Fruit fly (Drosophila melanogaster) whole organism, embryonic: ENCODE results near the gene AcCoAS.

Experiments
- Ada2b ChIP-seq: fragments of 200-800 bp; sonication (Bioruptor generic); IDR thresholded peaks from 2 replicates; pipeline ENCODE4 v1.3.6; 2022; ENCODE audit warnings: missing biosample characterization, missing genetic modification characterization
- Aef1 ChIP-seq: fragments of 200-800 bp; sonication (Bioruptor generic); IDR thresholded peaks from 3 replicates; pipeline ENCODE4 v1.3.6; 2022; ENCODE audit warnings: missing biosample characterization, missing genetic modification characterization
- Atf3 ChIP-seq: fragments of 200-800 bp; sonication (Bioruptor generic); optimal IDR thresholded peaks from 3 replicates; lab custom pipeline; 2016; ENCODE audit warnings: missing biosample characterization, missing genetic modification characterization
- Bteb2 ChIP-seq: fragments of 200-800 bp; sonication (Bioruptor generic); optimal IDR thresholded peaks from 2 replicates; lab custom pipeline; 2016; ENCODE audit warnings: missing biosample characterization, missing genetic modification characterization
- CG10979 ChIP-seq: fragments of 200-800 bp; sonication (Bioruptor generic); optimal IDR thresholded peaks from 2 replicates; lab custom pipeline; 2018; ENCODE audit warnings: missing biosample characterization, mild to moderate bottlenecking, missing genetic modification characterization, moderate library complexity
- CG11504 ChIP-seq: fragments of 200-800 bp; sonication (Bioruptor generic); optimal IDR thresholded peaks from 3 replicates; lab custom pipeline; 2019; ENCODE audit warnings: missing biosample characterization, mild to moderate bottlenecking, missing genetic modification characterization, moderate library complexity
- CG12219 ChIP-seq: fragments of 200-800 bp; sonication (Bioruptor generic); optimal IDR thresholded peaks from 3 replicates; lab custom pipeline; 2018; ENCODE audit warnings: missing biosample characterization, mild to moderate bottlenecking, missing genetic modification characterization
- CG13424 ChIP-seq: fragments of 200-800 bp; sonication (Bioruptor generic); optimal IDR thresholded peaks from 2 replicates; lab custom pipeline; 2019; ENCODE audit warnings: missing biosample characterization, mild to moderate bottlenecking, missing genetic modification characterization, moderate library complexity
- CG14860 ChIP-seq: fragments of 200-800 bp; sonication (Bioruptor generic); IDR thresholded peaks from 3 replicates; pipeline ENCODE4 v1.3.6; 2022; ENCODE audit warnings: missing biosample characterization, missing genetic modification characterization; ENCODE audit not compliant: partially characterized antibody
- CG15601 ChIP-seq: fragments of 200-800 bp; sonication (Bioruptor generic); optimal IDR thresholded peaks from 3 replicates; lab custom pipeline; 2019; ENCODE audit warnings: missing biosample characterization, mild to moderate bottlenecking, missing genetic modification characterization, moderate library complexity
- CG16815 ChIP-seq: fragments of 200-800 bp; sonication (Bioruptor generic); optimal IDR thresholded peaks from 3 replicates; lab custom pipeline; 2017; ENCODE audit warnings: missing biosample characterization, mild to moderate bottlenecking, missing genetic modification characterization
- CG17186 ChIP-seq: fragments of 200-800 bp; sonication (Bioruptor generic); optimal IDR thresholded peaks from 3 replicates; lab custom pipeline; 2017; ENCODE audit warnings: missing biosample characterization, missing genetic modification reagents, missing genetic modification characterization
- CG3065 ChIP-seq: fragments of 200-800 bp; sonication (Bioruptor generic); optimal IDR thresholded peaks from 2 replicates; lab custom pipeline; 2016; ENCODE audit warnings: missing biosample characterization, missing genetic modification characterization
- CG33213 ChIP-seq: fragments of 200-800 bp; sonication (Bioruptor generic); optimal IDR thresholded peaks from 3 replicates; lab custom pipeline; 2016; ENCODE audit warnings: missing biosample characterization, missing genetic modification characterization
- CG4424 ChIP-seq: fragments of 200-800 bp; sonication (Bioruptor generic); optimal IDR thresholded peaks from 3 replicates; lab custom pipeline; 2016; ENCODE audit warnings: missing biosample characterization, missing genetic modification characterization
- CG6791 ChIP-seq: fragments of 200-800 bp; sonication (Bioruptor generic); IDR thresholded peaks from 3 replicates; pipeline ENCODE4 v1.3.6; 2022; ENCODE audit warnings: missing biosample characterization, missing genetic modification characterization; ENCODE audit not compliant: partially characterized antibody
- CG9797 ChIP-seq: fragments of 200-800 bp; sonication (Bioruptor generic); optimal IDR thresholded peaks from 3 replicates; lab custom pipeline; 2018; ENCODE audit warnings: missing biosample characterization, mild to moderate bottlenecking, missing genetic modification characterization
- D19B ChIP-seq: fragments of 200-800 bp; sonication (Bioruptor generic); optimal IDR thresholded peaks from 2 replicates; lab custom pipeline; 2017; ENCODE audit warnings: missing biosample characterization, mild to moderate bottlenecking, missing genetic modification characterization
- Doc3 ChIP-seq: fragments of 200-800 bp; sonication (Bioruptor generic); IDR thresholded peaks from 3 replicates; pipeline ENCODE4 v1.3.6; 2022; ENCODE audit warnings: missing biosample characterization, missing genetic modification characterization; ENCODE audit not compliant: partially characterized antibody
- Eip74EF ChIP-seq, 2 experiments: fragments of 200-800 bp in 1 of 2; fragments of >200 bp in 1 of 2; sonication (Bioruptor generic) in 1 of 2; optimal IDR thresholded peaks; 2 replicates each; lab custom pipeline; 2017 to 2019; ENCODE audit warnings: missing biosample characterization in 2 of 2, missing genetic modification characterization in 2 of 2, mild to moderate bottlenecking in 1 of 2, moderate library complexity in 1 of 2
- Hsf ChIP-seq: fragments of 200-800 bp; sonication (Bioruptor generic); optimal IDR thresholded peaks from 3 replicates; lab custom pipeline; 2016; ENCODE audit warnings: missing biosample characterization, missing genetic modification characterization
- Jarid2 ChIP-seq: fragments of 200-800 bp; sonication (Bioruptor generic); optimal IDR thresholded peaks from 3 replicates; lab custom pipeline; 2017; ENCODE audit warnings: mild to moderate bottlenecking, missing biosample characterization, missing genetic modification reagents, missing genetic modification characterization
- Lpt ChIP-seq: fragments of >200 bp; optimal IDR thresholded peaks from 2 replicates; lab custom pipeline; 2018; ENCODE audit warnings: missing biosample characterization, missing genetic modification characterization
- Six4 ChIP-seq: fragments of 200-800 bp; sonication (Bioruptor generic); optimal IDR thresholded peaks from 2 replicates; lab custom pipeline; 2016; ENCODE audit warnings: missing biosample characterization, missing genetic modification characterization
- Sry-δ ChIP-seq: fragments of 200-800 bp; sonication (Bioruptor generic); optimal IDR thresholded peaks from 2 replicates; lab custom pipeline; 2016; ENCODE audit warnings: missing biosample characterization, missing genetic modification characterization
- TFAM ChIP-seq: fragments of 200-800 bp; sonication (Bioruptor generic); optimal IDR thresholded peaks from 2 replicates; lab custom pipeline; 2017; ENCODE audit warnings: missing biosample characterization, missing genetic modification characterization, inconsistent platforms
- Xrp1 ChIP-seq: fragments of 200-800 bp; sonication (Bioruptor generic); IDR thresholded peaks from 2 replicates; pipeline ENCODE4 v1.3.6; 2022; ENCODE audit warnings: missing biosample characterization, missing genetic modification characterization
- aop ChIP-seq: fragments of 200-800 bp; sonication (Bioruptor generic); IDR thresholded peaks from 2 replicates; pipeline ENCODE4 v1.3.6; 2022; ENCODE audit warnings: missing biosample characterization, missing genetic modification characterization
- cato ChIP-seq: fragments of 200-800 bp; sonication (Bioruptor generic); optimal IDR thresholded peaks from 2 replicates; lab custom pipeline; 2016; ENCODE audit warnings: missing biosample characterization, missing genetic modification characterization, borderline replicate concordance
- chinmo ChIP-seq: fragments of 200-800 bp; sonication (Bioruptor generic); IDR thresholded peaks from 4 replicates; pipeline ENCODE4 v1.3.6; 2022; ENCODE audit warnings: missing biosample characterization, missing genetic modification characterization; ENCODE audit not compliant: partially characterized antibody
- crol ChIP-seq: fragments of 200-800 bp; sonication (Bioruptor generic); IDR thresholded peaks from 2 replicates; pipeline ENCODE4 v1.3.6; 2022; ENCODE audit warnings: missing biosample characterization, missing genetic modification characterization
- dimm ChIP-seq: fragments of 200-800 bp; sonication (Bioruptor generic); IDR thresholded peaks from 2 replicates; pipeline ENCODE4 v1.3.6; 2022; ENCODE audit warnings: missing biosample characterization, missing genetic modification characterization
- fd64A ChIP-seq: fragments of 200-800 bp; sonication (Bioruptor generic); optimal IDR thresholded peaks from 3 replicates; lab custom pipeline; 2018; ENCODE audit warnings: missing biosample characterization, mild to moderate bottlenecking, missing genetic modification characterization
- fd96Cb ChIP-seq: fragments of 200-800 bp; sonication (Bioruptor generic); optimal IDR thresholded peaks from 2 replicates; lab custom pipeline; 2018; ENCODE audit warnings: missing biosample characterization, mild to moderate bottlenecking, missing genetic modification characterization, moderate library complexity
- gsb-n ChIP-seq: fragments of 200-800 bp; sonication (Bioruptor generic); optimal IDR thresholded peaks from 3 replicates; lab custom pipeline; 2018; ENCODE audit warnings: missing biosample characterization, mild to moderate bottlenecking, missing genetic modification characterization
- h ChIP-seq: fragments of >200 bp; optimal IDR thresholded peaks from 2 replicates; lab custom pipeline; 2017
- hb ChIP-seq: fragments of 200-800 bp; sonication (Bioruptor generic); IDR thresholded peaks from 3 replicates; pipeline ENCODE4 v1.3.6; 2022; ENCODE audit warnings: missing biosample characterization, missing genetic modification characterization; ENCODE audit not compliant: partially characterized antibody
- jumu ChIP-seq: fragments of 200-800 bp; sonication (Bioruptor generic); optimal IDR thresholded peaks from 3 replicates; lab custom pipeline; 2016; ENCODE audit warnings: missing biosample characterization, missing genetic modification characterization
- lab ChIP-seq: fragments of 200-800 bp; sonication (Bioruptor generic); optimal IDR thresholded peaks from 3 replicates; lab custom pipeline; 2017; ENCODE audit warnings: missing biosample characterization, missing genetic modification characterization, mild to moderate bottlenecking, moderate library complexity, missing genetic modification reagents
- luna ChIP-seq: fragments of 200-800 bp; sonication (Bioruptor generic); optimal IDR thresholded peaks from 2 replicates; lab custom pipeline; 2016; ENCODE audit warnings: missing biosample characterization, missing genetic modification characterization
- mld ChIP-seq: fragments of 200-800 bp; sonication (Bioruptor generic); IDR thresholded peaks from 3 replicates; pipeline ENCODE4 v1.3.6; 2022; ENCODE audit warnings: missing biosample characterization, missing genetic modification characterization; ENCODE audit not compliant: partially characterized antibody
- pzg ChIP-seq: fragments of 200-800 bp; sonication (Bioruptor generic); optimal IDR thresholded peaks from 3 replicates; lab custom pipeline; 2018; ENCODE audit warnings: missing biosample characterization, mild to moderate bottlenecking, missing genetic modification characterization, moderate library complexity
- sd ChIP-seq: fragments of 200-800 bp; sonication (Bioruptor generic); optimal IDR thresholded peaks from 3 replicates; lab custom pipeline; 2018; ENCODE audit warnings: missing biosample characterization, mild to moderate bottlenecking, missing genetic modification characterization, moderate library complexity
- slbo ChIP-seq: fragments of 200-800 bp; sonication (Bioruptor generic); IDR thresholded peaks from 2 replicates; pipeline ENCODE4 v1.3.6; 2022; ENCODE audit warnings: missing biosample characterization, missing genetic modification characterization
- tll ChIP-seq, 2 experiments: fragments of 200-800 bp in 1 of 2; fragments of >200 bp in 1 of 2; sonication (Bioruptor generic) in 1 of 2; optimal IDR thresholded peaks; 2 replicates each; lab custom pipeline; 2017 to 2019; ENCODE audit warnings: missing biosample characterization in 2 of 2, missing genetic modification characterization in 2 of 2, mild to moderate bottlenecking in 1 of 2, moderate library complexity in 1 of 2
- unc-4 ChIP-seq: fragments of 200-800 bp; sonication (Bioruptor generic); IDR thresholded peaks from 2 replicates; pipeline ENCODE4 v1.3.6; 2022; ENCODE audit warnings: missing biosample characterization, missing genetic modification characterization; ENCODE audit not compliant: partially characterized antibody
- vnd ChIP-seq: fragments of 200-800 bp; sonication (Bioruptor generic); IDR thresholded peaks from 3 replicates; pipeline ENCODE4 v1.3.6; 2022; ENCODE audit warnings: missing biosample characterization, missing genetic modification characterization; ENCODE audit not compliant: partially characterized antibody

Gene AcCoAS

dm6 chr3L:21317416-21318259 lies 37.6 kb upstream of the AcCoAS start, which contains the start of gene Pc (continued):
- TF ChIP-seq CG16815 (no peak), slbo (GFP tag; lab: Robert Waterston, UW) (peak; percentile 40), fd64A (GFP tag; lab: Kevin White, UChicago) (no peak), Eip74EF (GFP tag; optimal IDR thresholded peaks at IDR 0.05; lab: Kevin White, UChicago) (no peak), CG3065 (no peak), CG6791 (GFP tag; lab: Robert Waterston, UW) (peak; percentile 90), hb (GFP tag; lab: Robert Waterston, UW) (peak; percentile 82; the same call in 2 of the 3 replicates), CG15601 (peak; percentile 32), Ada2b (GFP tag; lab: Robert Waterston, UW) (no peak), CG9797 (GFP tag; lab: Kevin White, UChicago) (peak; percentile 88), Sry-δ (GFP tag; lab: Kevin White, UChicago) (peak; percentile 86), CG17186 (GFP tag; lab: Kevin White, UChicago) (peak; percentile 57), CG11504 (tag; lab: Kevin White, UChicago) (peak; percentile 56), CG12219 (no peak), jumu (GFP tag; lab: Kevin White, UChicago) (no peak)

- TF ChIP-seq luna (GFP tag; lab: Kevin White, UChicago) (peak; percentile 95), CG13424 (peak; percentile 100), mld (GFP tag; lab: Robert Waterston, UW) (no peak), D19B (GFP tag; lab: Kevin White, UChicago) (peak; percentile 95), h (no peak), aop (GFP tag; lab: Robert Waterston, UW) (peak; percentile 92), Aef1 (GFP tag; lab: Robert Waterston, UW) (peak; percentile 94), fd96Cb (tag; lab: Kevin White, UChicago) (peak; percentile 99), Jarid2 (GFP tag; lab: Kevin White, UChicago) (peak; percentile 96), CG33213 (GFP tag; lab: Kevin White, UChicago) (peak; percentile 99), sd (tag; lab: Kevin White, UChicago) (peak; percentile 96), lab (GFP tag; lab: Kevin White, UChicago) (peak; percentile 100), dimm (GFP tag; lab: Robert Waterston, UW) (peak; percentile 93), pzg (peak; percentile 67), CG4424 (GFP tag; lab: Kevin White, UChicago) (peak; percentile 99), CG14860 (GFP tag; lab: Robert Waterston, UW) (no peak), Hsf (GFP tag; lab: Kevin White, UChicago) (peak; percentile 99), TFAM (GFP tag; lab: Kevin White, UChicago) (peak; percentile 96), fd64A (GFP tag; lab: Kevin White, UChicago) (peak; percentile 99), Bteb2 (GFP tag; lab: Kevin White, UChicago) (peak; percentile 99), unc-4 (peak; percentile 49; the same call in 1 of the 2 replicates), Atf3 (GFP tag; lab: Kevin White, UChicago) (peak; percentile 97), CG10979 (tag; lab: Kevin White, UChicago) (peak; percentile 100), Six4 (GFP tag; lab: Kevin White, UChicago) (peak; percentile 99), Xrp1 (GFP tag; lab: Robert Waterston, UW) (peak; percentile 99), crol (peak; percentile 71), chinmo (no peak), cato (GFP tag; lab: Kevin White, UChicago) (peak; percentile 98), Doc3 (GFP tag; lab: Robert Waterston, UW) (no peak), tll (GFP tag; optimal IDR thresholded peaks at IDR 0.05; lab: Kevin White, UChicago) (peak in 1 of 2 experiments; percentile 86), gsb-n (peak; percentile 99), Lpt (GFP tag; lab: Kevin White, UChicago) (no peak), vnd (GFP tag; lab: Robert Waterston, UW) (no peak)
Observed at dm6 chr3L:21304400-21304799, 24.4 kb upstream of the AcCoAS start, which contains the start of the genes CG11309 and CG7632. Gene CG11309, minus strand, starts transcription at chr3L:21304658. Gene CG7632, plus strand, starts transcription at chr3L:21304697.
